Fruit fly (Drosophila melanogaster) Kc167 (cell line): Measurements from ENCODE around the gene Grx3.

Experiments
- Myc ChIP-seq: fragments of >200 bp; optimal IDR thresholded peaks from 2 replicates; lab custom pipeline; 2017; ENCODE audit warnings: missing external identifiers
- Sin3A ChIP-seq: fragments of >200 bp; optimal IDR thresholded peaks from 2 replicates; lab custom pipeline; 2018; ENCODE audit warnings: missing external identifiers
- h ChIP-seq: fragments of >200 bp; optimal IDR thresholded peaks from 3 replicates; lab custom pipeline; 2018; ENCODE audit warnings: missing external identifiers
- insv ChIP-seq: fragments of >200 bp; optimal IDR thresholded peaks from 3 replicates; lab custom pipeline; 2018; ENCODE audit warnings: missing external identifiers
- psq ChIP-seq: fragments of >200 bp; optimal IDR thresholded peaks from 2 replicates; lab custom pipeline; 2017; ENCODE audit warnings: missing external identifiers
- ttk ChIP-seq: sonication (Bioruptor generic); optimal IDR thresholded peaks from 2 replicates; lab custom pipeline; 2017; ENCODE audit warnings: missing external identifiers

Gene Grx3

DNA sequence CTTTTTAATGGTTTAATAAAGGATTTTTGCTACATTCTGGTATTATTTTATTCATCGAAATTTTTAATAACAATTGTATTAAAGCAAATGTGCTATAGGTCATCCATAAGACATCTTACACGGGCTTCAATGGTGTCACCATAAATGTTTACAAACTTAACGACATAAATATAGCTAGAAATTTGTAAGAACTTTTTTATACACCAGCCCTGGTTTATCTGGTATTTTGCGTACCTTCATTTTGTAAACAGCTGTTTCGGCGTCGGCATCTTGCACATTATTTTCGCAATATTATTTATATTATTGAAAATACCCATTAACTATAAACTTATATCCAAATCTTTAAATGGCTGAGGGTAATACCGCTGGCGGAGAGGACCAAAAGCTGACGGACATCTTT, 1.1 kb downstream of the Grx3 start, which contains the start of gene Tap42:
Gene Tap42 (plus strand): TSS at position 240 of the 400 bp plus-strand sequence.
- no peak for TF ChIP-seq psq (lab: Kevin White, UChicago)

DNA sequence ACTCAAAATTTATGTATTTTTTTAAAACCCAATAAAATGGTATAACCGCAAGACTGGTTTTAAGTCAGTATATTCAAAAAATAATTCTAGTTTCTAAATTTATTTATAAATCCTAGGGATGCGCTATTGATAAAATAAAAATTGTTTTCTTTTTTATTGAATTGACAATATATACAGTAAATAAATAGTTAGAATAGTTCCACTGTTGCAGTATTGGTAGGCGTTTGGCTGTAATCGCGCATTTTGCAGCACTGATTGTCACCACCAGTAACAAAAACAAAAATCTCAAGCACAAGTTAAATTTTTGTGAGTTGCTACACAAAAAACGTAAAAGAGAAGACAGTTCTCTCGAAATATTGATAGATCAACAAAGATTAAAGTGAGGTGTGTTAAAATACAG, 2.7 kb downstream of the Grx3 start, which contains the start of gene CG31855:
Gene CG31855 (plus strand): TSS at position 265 of the 400 bp plus-strand sequence.
- no peak for TF ChIP-seq Sin3A (lab: Kevin White, UChicago)

DNA sequence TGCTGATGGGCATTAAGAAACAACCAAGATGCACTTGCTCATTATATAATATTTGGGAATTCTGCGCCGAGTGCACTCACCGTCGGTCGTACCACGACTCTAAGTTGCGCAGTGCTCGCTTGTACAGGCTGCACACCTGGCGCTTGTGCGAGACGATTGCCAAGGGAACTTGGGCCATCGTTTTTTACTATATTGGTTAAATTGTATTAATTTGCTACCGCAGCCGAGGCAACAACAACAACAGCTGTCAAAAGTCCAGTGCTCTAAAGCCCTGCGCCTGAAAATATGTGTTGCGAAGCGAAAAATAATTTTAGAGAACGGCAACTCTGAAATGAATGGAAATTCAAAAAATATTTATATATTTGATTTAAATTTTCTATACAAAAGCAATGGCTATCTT, 4.5 kb downstream of the Grx3 start, which contains the start of gene ND-B22:
Gene ND-B22 (minus strand): TSS at position 349 of the 400 bp plus-strand sequence.
- TF ChIP-seq insv (lab: Kevin White, UChicago) (no peak), Myc (lab: Kevin White, UChicago) (no peak), h (lab: Kevin White, UChicago) (no peak), Sin3A (lab: Kevin White, UChicago) (no peak), ttk (lab: Kevin White, UChicago) (no peak), psq (lab: Kevin White, UChicago) (no peak)

DNA sequence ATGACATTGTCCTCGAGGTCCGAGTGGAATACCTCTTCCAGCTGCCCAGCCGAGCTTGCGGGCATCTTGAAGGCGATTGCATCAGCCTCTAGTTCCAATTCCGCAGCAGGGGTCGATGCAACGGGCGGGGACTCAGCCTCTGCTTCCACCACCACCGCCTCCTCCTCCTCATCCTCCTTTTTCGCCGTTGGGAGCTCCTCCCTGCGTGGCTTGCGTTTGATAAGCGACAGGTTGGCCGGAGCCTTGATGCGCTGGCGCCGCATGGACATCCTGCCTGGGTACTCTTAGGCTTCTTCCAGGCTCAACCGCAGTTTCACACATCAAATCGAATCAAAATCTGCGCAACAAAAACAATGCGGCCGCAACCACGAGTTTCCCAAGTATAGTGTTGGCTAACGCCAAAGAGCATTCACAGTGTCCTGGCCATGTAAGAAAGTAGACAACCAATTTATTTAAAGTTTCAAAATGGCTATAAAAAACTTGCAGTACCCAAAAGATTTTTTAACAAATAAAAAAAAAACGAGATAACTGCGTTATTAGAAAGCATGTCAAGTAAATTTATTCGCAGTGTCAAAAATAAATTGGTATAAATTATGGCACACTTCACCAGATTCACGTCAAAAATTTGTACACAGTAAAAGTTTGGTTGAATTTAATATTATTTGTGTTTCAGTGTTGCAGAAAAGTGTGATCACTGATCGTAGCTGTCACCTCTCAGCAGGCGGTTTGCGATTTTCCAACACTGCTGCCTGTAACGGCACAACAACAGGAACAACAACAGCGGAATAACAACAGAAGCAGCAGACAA, 7.4 kb downstream of the Grx3 start, which contains the start of the genes Bdp1 and CG6565:
Gene Bdp1 (minus strand): TSS at position 456 of the 808 bp plus-strand sequence.
Gene CG6565 (plus strand): TSS at position 585 of the 808 bp plus-strand sequence.
- no peak for TF ChIP-seq insv (lab: Kevin White, UChicago)
- no peak for TF ChIP-seq ttk (lab: Kevin White, UChicago)
- no peak for TF ChIP-seq psq (lab: Kevin White, UChicago)
- TF ChIP-seq Myc (lab: Kevin White, UChicago) = no peak
- no peak for TF ChIP-seq Sin3A (lab: Kevin White, UChicago)

DNA sequence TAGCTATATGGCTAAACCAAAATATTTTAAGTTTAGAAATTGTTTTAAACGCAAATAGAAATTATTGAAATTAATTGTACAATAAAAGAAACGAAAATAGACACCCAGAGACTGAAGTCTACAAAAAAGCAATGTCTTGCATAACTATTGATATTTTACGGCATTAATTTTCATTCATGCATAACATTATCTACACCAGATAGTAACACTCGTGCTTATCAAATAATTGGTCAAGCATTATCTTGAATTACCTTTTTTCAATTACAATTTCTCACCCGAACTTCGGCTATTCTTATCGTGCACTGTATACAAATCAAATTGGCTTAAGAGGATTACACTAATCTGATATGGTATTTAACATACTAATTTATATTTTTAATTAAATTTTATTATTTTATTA, 9.8 kb downstream of the Grx3 start:
- TF ChIP-seq insv (lab: Kevin White, UChicago) (no peak), Sin3A (lab: Kevin White, UChicago) (no peak), h (lab: Kevin White, UChicago) (no peak), psq (lab: Kevin White, UChicago) (no peak), Myc (lab: Kevin White, UChicago) (no peak), ttk (lab: Kevin White, UChicago) (no peak)

DNA sequence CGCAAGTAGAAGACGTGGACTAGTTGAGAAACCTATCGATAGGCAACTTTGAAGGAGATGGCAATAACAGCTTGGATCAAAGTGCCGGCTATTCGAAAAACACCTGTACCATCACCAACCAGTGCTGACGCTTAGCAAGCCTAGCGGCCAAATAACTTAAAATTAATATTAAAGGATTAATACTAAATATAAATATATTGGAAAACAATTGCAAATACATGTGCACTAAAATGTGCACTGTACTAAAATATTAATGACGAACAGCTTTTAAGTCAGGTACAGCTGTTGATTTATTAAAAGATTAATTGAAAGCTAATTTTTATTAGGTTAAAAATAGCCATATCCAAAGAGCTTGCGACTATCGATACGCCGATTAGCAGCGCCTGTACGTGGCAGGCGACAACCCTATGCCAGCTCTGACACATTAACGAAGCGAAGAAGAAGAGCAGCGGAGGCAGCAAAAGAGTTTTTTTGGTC, 12.3 kb downstream of the Grx3 start, which contains the start of the genes CG9302 and beta'COP:
Gene CG9302 (minus strand): TSS at position 51 of the 477 bp plus-strand sequence.
Gene beta'COP (plus strand): TSS at position 415 of the 477 bp plus-strand sequence.
- TF ChIP-seq psq (lab: Kevin White, UChicago) (no peak), Myc (lab: Kevin White, UChicago) (no peak), Sin3A (lab: Kevin White, UChicago) (peak; percentile 51)

DNA sequence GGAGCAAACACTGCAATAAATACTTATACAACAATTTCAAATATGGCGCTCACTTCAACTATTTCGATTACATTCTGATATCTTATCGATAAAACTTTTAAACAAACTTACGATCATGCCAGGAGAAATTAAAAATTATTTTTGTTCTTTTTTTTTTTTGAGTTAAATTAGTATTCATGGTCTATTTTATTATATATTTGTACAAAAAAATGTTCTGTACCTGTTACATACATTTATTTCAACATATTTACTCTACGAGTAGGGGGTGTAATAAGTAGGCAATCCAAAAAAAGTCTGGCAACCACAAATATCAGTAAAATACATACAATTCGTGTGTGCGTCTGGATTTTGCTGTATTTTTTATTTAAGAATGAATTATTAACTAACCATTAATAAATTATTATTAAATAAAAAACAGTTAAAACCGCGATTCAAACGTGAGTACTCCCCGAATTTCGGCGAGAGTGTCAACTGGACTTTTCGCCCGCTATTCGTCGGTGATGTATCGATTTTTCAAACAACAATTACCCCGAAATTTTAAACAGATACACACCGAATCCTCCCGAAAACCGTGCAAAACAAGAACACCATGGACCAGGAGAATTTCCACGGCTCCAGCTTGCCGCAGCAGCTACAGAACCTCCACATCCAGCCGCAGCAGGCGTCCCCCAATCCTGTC, 16.2 kb downstream of the Grx3 start, which contains the start of gene loqs:
Gene loqs (plus strand): TSS at position 302 of the 679 bp plus-strand sequence.
- TF ChIP-seq insv (lab: Kevin White, UChicago) (no peak), Myc (lab: Kevin White, UChicago) (no peak), Sin3A (lab: Kevin White, UChicago) (no peak), h (lab: Kevin White, UChicago) (no peak), ttk (lab: Kevin White, UChicago) (no peak), psq (lab: Kevin White, UChicago) (no peak)

DNA sequence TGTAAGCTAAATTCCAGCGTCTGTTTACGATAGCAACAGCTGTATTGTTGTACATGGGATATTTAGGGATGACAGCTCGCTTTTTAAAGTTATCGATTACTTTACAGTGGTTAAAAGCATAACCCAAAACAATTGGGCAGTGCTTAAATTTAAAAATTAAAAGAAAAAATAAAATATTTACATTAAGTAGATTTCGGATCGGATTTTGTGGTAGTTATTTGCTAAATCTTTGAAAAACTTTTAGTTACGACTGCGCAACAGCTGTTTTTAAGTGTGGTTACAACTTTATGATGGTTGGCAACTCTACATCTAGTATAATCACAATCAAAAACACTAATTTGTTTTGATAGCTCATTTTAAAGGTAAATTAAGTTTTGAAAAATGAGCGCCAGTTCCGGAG, 21.0 kb downstream of the Grx3 start, which contains the start of the genes Ing5 and CG7099:
Gene Ing5 (minus strand): TSS at position 58 of the 400 bp plus-strand sequence.
Gene CG7099 (plus strand): TSS at position 317 of the 400 bp plus-strand sequence.
- TF ChIP-seq ttk (lab: Kevin White, UChicago) = no peak
- TF ChIP-seq Sin3A (lab: Kevin White, UChicago) = no peak
- TF ChIP-seq h (lab: Kevin White, UChicago) = no peak
- no peak for TF ChIP-seq Myc (lab: Kevin White, UChicago)
- no peak for TF ChIP-seq insv (lab: Kevin White, UChicago)

DNA sequence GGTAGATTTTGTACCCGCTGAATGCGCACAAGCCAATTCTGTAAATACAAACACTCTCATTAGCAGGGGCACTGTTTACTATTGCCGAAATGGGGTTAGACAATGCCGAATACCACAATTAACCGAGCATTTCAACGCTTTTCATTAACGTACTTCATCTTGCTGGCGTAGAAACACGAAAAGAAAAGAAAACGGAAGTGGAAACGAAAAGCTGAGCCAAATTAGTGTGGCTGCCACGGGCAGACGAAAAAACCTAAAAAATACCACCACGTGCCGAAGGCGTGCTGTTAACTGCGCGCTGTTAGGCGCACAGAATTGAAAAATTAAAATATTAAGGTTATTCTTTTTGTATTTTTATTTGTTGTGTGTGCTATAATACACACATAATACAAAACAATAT, 28.7 kb downstream of the Grx3 start, which contains the start of gene RpL24:
Gene RpL24 (minus strand): TSS at position 229 of the 400 bp plus-strand sequence.
- TF ChIP-seq ttk (lab: Kevin White, UChicago) (no peak), Myc (lab: Kevin White, UChicago) (no peak)

DNA sequence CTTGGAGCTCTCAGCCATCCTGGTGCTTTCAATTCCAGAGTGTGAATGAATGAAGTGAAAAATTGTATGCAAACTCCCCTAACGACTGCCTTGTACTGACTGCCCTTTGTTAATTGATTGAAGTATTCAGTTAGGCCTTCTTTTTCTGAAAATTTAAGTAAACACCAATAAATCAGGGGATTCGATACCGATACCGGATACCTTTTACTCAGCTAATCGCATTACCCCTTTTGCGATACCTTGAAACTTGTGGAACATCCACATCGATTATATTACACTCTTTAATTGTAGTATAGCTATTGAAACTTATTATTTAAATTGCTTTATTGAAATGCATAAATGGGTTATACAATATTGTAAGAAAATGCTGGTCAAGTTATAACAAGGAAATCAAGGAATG, 29.8 kb downstream of the Grx3 start, which contains the start of gene CG16957:
Gene CG16957 (minus strand): TSS at position 101 of the 400 bp plus-strand sequence.
- TF ChIP-seq h (lab: Kevin White, UChicago) (no peak), psq (lab: Kevin White, UChicago) (no peak), Sin3A (lab: Kevin White, UChicago) (no peak), ttk (lab: Kevin White, UChicago) (no peak), Myc (lab: Kevin White, UChicago) (no peak), insv (lab: Kevin White, UChicago) (no peak)

DNA sequence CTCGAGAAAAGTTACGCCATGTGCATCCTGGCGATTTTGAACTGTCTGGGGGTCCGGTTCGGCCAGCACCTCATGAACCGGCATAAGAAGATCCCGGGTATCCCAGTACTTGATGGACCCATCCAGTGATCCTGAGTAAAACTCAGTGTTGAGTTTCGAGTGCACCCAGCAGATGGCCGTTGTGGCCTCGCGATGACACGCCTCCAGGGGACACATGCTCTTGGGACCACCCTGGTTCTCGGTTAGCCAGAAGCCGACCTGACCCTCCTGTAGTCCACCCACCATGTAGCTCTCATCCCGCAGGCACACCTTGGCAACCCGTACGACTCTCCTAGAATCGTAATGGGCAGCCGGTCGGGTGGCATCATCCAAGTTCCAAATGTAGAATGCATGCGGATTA, 31.1 kb downstream of the Grx3 start:
- TF ChIP-seq insv (lab: Kevin White, UChicago) (no peak), ttk (lab: Kevin White, UChicago) (peak; percentile 91)
